Fruit fly (Drosophila melanogaster): ENCODE data around the gene CG2698.
A peak's percentile ranks its signal among the peaks of the same experiment; 100 is the strongest.

Gene CG2698

DNA sequence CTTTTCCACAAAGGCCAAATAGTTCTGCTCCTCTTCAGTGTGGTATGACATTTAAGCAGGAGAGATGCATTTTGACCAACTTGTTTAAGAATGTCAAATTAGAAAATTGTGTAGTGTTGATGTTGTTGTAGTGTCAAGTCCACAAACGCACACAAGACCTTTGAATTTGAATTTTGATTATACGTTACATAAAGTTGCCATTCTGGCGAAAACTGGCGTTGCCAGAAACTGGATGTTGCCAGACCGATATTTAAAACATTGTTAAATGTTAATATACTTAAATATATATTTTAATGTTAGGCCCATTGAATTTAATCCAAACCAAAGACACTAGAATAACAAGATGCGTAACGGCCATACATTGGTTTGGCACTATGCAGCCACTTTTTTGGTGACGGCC is 28.3 kb upstream of the CG2698 start (continued):
- TF ChIP-seq Gsc (GFP tag; IDR thresholded peaks at IDR 0.05), result no peak
- no peak for TF ChIP-seq pita (GFP tag; optimal IDR thresholded peaks at IDR 0.05)
- TF ChIP-seq chif (GFP tag; optimal IDR thresholded peaks at IDR 0.05), result no peak
- TF ChIP-seq CG11398 (GFP tag; optimal IDR thresholded peaks at IDR 0.05), result no peak
- TF ChIP-seq ara (GFP tag; IDR thresholded peaks at IDR 0.05), result no peak
- no peak for TF ChIP-seq sug (tag; optimal IDR thresholded peaks at IDR 0.05)
- peak; percentile 34 for TF ChIP-seq Med (GFP tag)
- no peak for TF ChIP-seq CG15269 (tag; optimal IDR thresholded peaks at IDR 0.05)
- no peak for TF ChIP-seq Doc3 (GFP tag; IDR thresholded peaks at IDR 0.05; ENCODE audit: partially characterized antibody)
- no peak for TF ChIP-seq Taf1 (GFP tag; IDR thresholded peaks at IDR 0.05)
- no peak for TF ChIP-seq Hey (tag; optimal IDR thresholded peaks at IDR 0.05)
- TF ChIP-seq CG15601 (tag; optimal IDR thresholded peaks at IDR 0.05), result no peak
- TF ChIP-seq Mad (GFP tag; optimal IDR thresholded peaks at IDR 0.05), result no peak
- TF ChIP-seq lov (optimal IDR thresholded peaks at IDR 0.05), result no peak
- no peak for TF ChIP-seq lov (GFP tag; IDR thresholded peaks at IDR 0.05)
- no peak for TF ChIP-seq Rx (GFP tag; IDR thresholded peaks at IDR 0.05)
- TF ChIP-seq CG7839 (tag; optimal IDR thresholded peaks at IDR 0.05), result no peak
- no peak for TF ChIP-seq CG18599 (GFP tag; optimal IDR thresholded peaks at IDR 0.05)
- no peak for TF ChIP-seq CG3407 (GFP tag; optimal IDR thresholded peaks at IDR 0.05)
- TF ChIP-seq CG15514 (GFP tag; optimal IDR thresholded peaks at IDR 0.05), result peak; percentile 37
- TF ChIP-seq hkb (optimal IDR thresholded peaks at IDR 0.05), result no peak
- peak; percentile 39; the same call in 1 of the 2 replicates for TF ChIP-seq hkb (GFP tag; IDR thresholded peaks at IDR 0.05)
- no peak for TF ChIP-seq CG13894 (tag; optimal IDR thresholded peaks at IDR 0.05)
- peak; percentile 91 for TF ChIP-seq Myb (GFP tag; optimal IDR thresholded peaks at IDR 0.05)
- no peak for TF ChIP-seq CG17361 (GFP tag; IDR thresholded peaks at IDR 0.05)
- no peak for TF ChIP-seq CTCF (GFP tag; optimal IDR thresholded peaks at IDR 0.05)
- peak; percentile 4 for TF ChIP-seq CG11504 (tag; optimal IDR thresholded peaks at IDR 0.05)
- TF ChIP-seq cato (GFP tag; optimal IDR thresholded peaks at IDR 0.05; ENCODE audit: borderline replicate concordance), result no peak
- no peak for TF ChIP-seq CG7357 (GFP tag; IDR thresholded peaks at IDR 0.05)
- TF ChIP-seq CG5245 (GFP tag; optimal IDR thresholded peaks at IDR 0.05), result no peak
- peak; percentile 19 for TF ChIP-seq CG14710 (tag; optimal IDR thresholded peaks at IDR 0.05)
- TF ChIP-seq slp2 (GFP tag; optimal IDR thresholded peaks at IDR 0.05), result no peak
- no peak for TF ChIP-seq CG17912 (GFP tag; optimal IDR thresholded peaks at IDR 0.05)
- no peak for TF ChIP-seq CG11456 (GFP tag; IDR thresholded peaks at IDR 0.05)
- no peak for TF ChIP-seq CG12104 (GFP tag; optimal IDR thresholded peaks at IDR 0.05)
- TF ChIP-seq salm (tag; optimal IDR thresholded peaks at IDR 0.05), result no peak
- TF ChIP-seq CG4854 (GFP tag; optimal IDR thresholded peaks at IDR 0.05), result no peak
- no peak for TF ChIP-seq CG32767 (GFP tag; IDR thresholded peaks at IDR 0.05)
- TF ChIP-seq Dip3 (GFP tag; optimal IDR thresholded peaks at IDR 0.05), result no peak
- TF ChIP-seq CG8089 (GFP tag; optimal IDR thresholded peaks at IDR 0.05), result no peak
- TF ChIP-seq nerfin-2 (GFP tag; IDR thresholded peaks at IDR 0.05; ENCODE audit: partially characterized antibody), result no peak
- TF ChIP-seq oc (tag; optimal IDR thresholded peaks at IDR 0.05), result no peak
- no peak for TF ChIP-seq ind (GFP tag; optimal IDR thresholded peaks at IDR 0.05)
- no peak for TF ChIP-seq lbe (GFP tag; optimal IDR thresholded peaks at IDR 0.05)
- peak; percentile 11 for TF ChIP-seq stwl (tag; optimal IDR thresholded peaks at IDR 0.05)
- TF ChIP-seq pzg (GFP tag; optimal IDR thresholded peaks at IDR 0.05), result peak; percentile 48
- no peak for TF ChIP-seq CG1233 (GFP tag; optimal IDR thresholded peaks at IDR 0.05)
- TF ChIP-seq CG7745 (tag; optimal IDR thresholded peaks at IDR 0.05), result no peak
- no peak for TF ChIP-seq CoRest (tag; optimal IDR thresholded peaks at IDR 0.05)
- no peak for TF ChIP-seq shn (GFP tag; optimal IDR thresholded peaks at IDR 0.05)
- TF ChIP-seq Lhr (GFP tag; optimal IDR thresholded peaks at IDR 0.05), result peak; percentile 7
- no peak for TF ChIP-seq Dfd (GFP tag; optimal IDR thresholded peaks at IDR 0.05)
- no peak for TF ChIP-seq Atf3 (GFP tag; optimal IDR thresholded peaks at IDR 0.05)

All from whole organism, embryonic.